Worm (Caenorhabditis elegans) whole organism, early embryonic: ENCODE data around the gene T07F12.1.

Experiments used
- B0310.2 ChIP-seq: sonication (generic microtip); optimal IDR thresholded peaks from 2 replicates; lab custom pipeline; 2016; ENCODE audit warnings: mild to moderate bottlenecking, missing genetic modification characterization, missing compliant biosample characterization
- F13C5.2 ChIP-seq: sonication (generic microtip); optimal IDR thresholded peaks from 2 replicates; lab custom pipeline; 2017; ENCODE audit warnings: mild to moderate bottlenecking, missing genetic modification characterization, inconsistent platforms, missing compliant biosample characterization
- aly-1 ChIP-seq: sonication (generic microtip); optimal IDR thresholded peaks from 2 replicates; lab custom pipeline; 2016; ENCODE audit warnings: missing genetic modification characterization, missing compliant biosample characterization
- ama-1 ChIP-seq: fragments of 150-350 bp; optimal IDR thresholded peaks from 2 replicates; lab custom pipeline; 2014
- ceh-13 ChIP-seq: fragments of 200-800 bp; sonication (Bioruptor generic); optimal IDR thresholded peaks from 2 replicates; lab custom pipeline; 2018; ENCODE audit warnings: mild to moderate bottlenecking, missing genetic modification characterization, missing compliant biosample characterization
- ceh-36 ChIP-seq: sonication (generic microtip); optimal IDR thresholded peaks from 2 replicates; lab custom pipeline; 2016; ENCODE audit warnings: missing genetic modification characterization, inconsistent platforms, missing compliant biosample characterization
- ets-7 ChIP-seq: sonication (generic microtip); optimal IDR thresholded peaks from 2 replicates; lab custom pipeline; 2016; ENCODE audit warnings: missing genotype, missing genetic modification characterization, missing compliant biosample characterization
- flt-1 ChIP-seq: fragments of 200-800 bp; sonication (Bioruptor generic); IDR thresholded peaks from 2 replicates; pipeline ENCODE4 v1.3.6; 2022; ENCODE audit warnings: missing genetic modification characterization, missing compliant biosample characterization
- hmbx-1 ChIP-seq: sonication (generic microtip); optimal IDR thresholded peaks from 2 replicates; lab custom pipeline; 2016; ENCODE audit warnings: mild to moderate bottlenecking, missing genetic modification characterization, missing compliant biosample characterization
- hmg-4 ChIP-seq: fragments of 200-800 bp; sonication (Bioruptor generic); optimal IDR thresholded peaks from 2 replicates; lab custom pipeline; 2018; ENCODE audit warnings: mild to moderate bottlenecking, missing genetic modification characterization, missing compliant biosample characterization
- hnd-1 ChIP-seq: sonication (generic microtip); optimal IDR thresholded peaks from 2 replicates; lab custom pipeline; 2016; ENCODE audit warnings: missing genetic modification characterization, missing compliant biosample characterization
- pes-1 ChIP-seq: fragments of 200-800 bp; sonication (Bioruptor generic); IDR thresholded peaks from 2 replicates; pipeline ENCODE4 v1.3.6; 2022; ENCODE audit warnings: missing genetic modification reagents, missing genetic modification characterization, missing compliant biosample characterization
- scrt-1 ChIP-seq: fragments of 200-800 bp; sonication (Bioruptor generic); IDR thresholded peaks from 2 replicates; pipeline ENCODE4 v1.3.6; 2022; ENCODE audit warnings: missing genetic modification characterization, missing compliant biosample characterization
- sea-1 ChIP-seq: fragments of 200-800 bp; sonication (Bioruptor generic); conservative IDR thresholded peaks from 2 replicates; pipeline ENCODE4 v1.3.6; 2022; ENCODE audit warnings: missing genetic modification characterization, missing compliant biosample characterization
- tbx-11 ChIP-seq: fragments of 200-800 bp; sonication (Bioruptor generic); IDR thresholded peaks from 2 replicates; pipeline ENCODE4 v1.3.6; 2022; ENCODE audit warnings: missing genetic modification characterization, missing compliant biosample characterization
- tbx-37 ChIP-seq: fragments of 200-800 bp; sonication (Bioruptor generic); conservative IDR thresholded peaks from 2 replicates; pipeline ENCODE4 v1.3.6; 2022; ENCODE audit warnings: missing genetic modification reagents, missing genetic modification characterization, missing compliant biosample characterization
- tra-4 ChIP-seq: sonication (generic microtip); optimal IDR thresholded peaks from 2 replicates; lab custom pipeline; 2017; ENCODE audit warnings: missing genetic modification characterization, missing compliant biosample characterization

T07F12.1 gene

ce11 chrX:4911287-4911876 is 17.5 kb downstream of the T07F12.1 start:
- TF ChIP-seq scrt-1 (GFP tag; lab: Robert Waterston, UW) (no peak), ceh-13 (GFP tag; lab: Kevin White, UChicago) (no peak), aly-1 (no peak), ama-1 (lab: Kevin White, UChicago) (no peak), sea-1 (GFP tag; lab: Robert Waterston, UW) (no peak), ets-7 (no peak), pes-1 (GFP tag; lab: Robert Waterston, UW) (no peak)

- no peak for TF ChIP-seq aly-1
Measured at ce11 chrX:4914464-4914863, 20.6 kb downstream of the T07F12.1 start.

ce11 chrX:4915879-4916278 is 22.0 kb downstream of the T07F12.1 start, which contains the start of gene ifa-4:
TSS of gene ifa-4 (minus strand) at chrX:4915979.
- TF ChIP-seq B0310.2 (tag; lab: Kevin White, UChicago) (no peak), ceh-13 (GFP tag; lab: Kevin White, UChicago) (no peak), aly-1 (no peak), hmg-4 (no peak)

- TF ChIP-seq tbx-11 (GFP tag; lab: Robert Waterston, UW) (no peak), flt-1 (GFP tag; lab: Robert Waterston, UW) (no peak), ets-7 (no peak), B0310.2 (tag; lab: Kevin White, UChicago) (no peak), ceh-13 (GFP tag; lab: Kevin White, UChicago) (no peak), ama-1 (lab: Kevin White, UChicago) (no peak), hmbx-1 (tag; lab: Kevin White, UChicago) (no peak), F13C5.2 (tag; lab: Kevin White, UChicago) (no peak), hnd-1 (no peak)
Measured at ce11 chrX:4920942-4921540, 27.2 kb downstream of the T07F12.1 start, which contains the start of gene K05B2.4. TSS of gene K05B2.4 (minus strand) at chrX:4920992.

- TF ChIP-seq hmg-4 (no peak), B0310.2 (tag; lab: Kevin White, UChicago) (no peak), tbx-37 (GFP tag; lab: Robert Waterston, UW) (no peak), flt-1 (GFP tag; lab: Robert Waterston, UW) (no peak), F13C5.2 (tag; lab: Kevin White, UChicago) (no peak), hmbx-1 (tag; lab: Kevin White, UChicago) (no peak), pes-1 (GFP tag; lab: Robert Waterston, UW) (no peak), tbx-11 (GFP tag; lab: Robert Waterston, UW) (no peak), ceh-36 (tag; lab: Kevin White, UChicago) (no peak), hnd-1 (no peak), aly-1 (no peak), ceh-13 (GFP tag; lab: Kevin White, UChicago) (no peak), ets-7 (no peak), ama-1 (lab: Kevin White, UChicago) (no peak), sea-1 (GFP tag; lab: Robert Waterston, UW) (no peak), tra-4 (no peak), scrt-1 (GFP tag; lab: Robert Waterston, UW) (no peak)
Measured at ce11 chrX:4928118-4928517, 34.3 kb downstream of the T07F12.1 start.

- TF ChIP-seq flt-1 (GFP tag; lab: Robert Waterston, UW), result no peak
- no peak for TF ChIP-seq ceh-36 (tag; lab: Kevin White, UChicago)
- no peak for TF ChIP-seq hmg-4
- no peak for TF ChIP-seq aly-1
- TF ChIP-seq hnd-1, result no peak
- no peak for TF ChIP-seq tra-4
- no peak for TF ChIP-seq pes-1 (GFP tag; lab: Robert Waterston, UW)
- TF ChIP-seq tbx-11 (GFP tag; lab: Robert Waterston, UW), result no peak
- TF ChIP-seq sea-1 (GFP tag; lab: Robert Waterston, UW), result no peak
- TF ChIP-seq tbx-37 (GFP tag; lab: Robert Waterston, UW), result no peak
- TF ChIP-seq scrt-1 (GFP tag; lab: Robert Waterston, UW), result no peak
- no peak for TF ChIP-seq hmbx-1 (tag; lab: Kevin White, UChicago)
- no peak for TF ChIP-seq B0310.2 (tag; lab: Kevin White, UChicago)
- no peak for TF ChIP-seq ama-1 (lab: Kevin White, UChicago)
- no peak for TF ChIP-seq F13C5.2 (tag; lab: Kevin White, UChicago)
- no peak for TF ChIP-seq ets-7
- no peak for TF ChIP-seq ceh-13 (GFP tag; lab: Kevin White, UChicago)
Measured at ce11 chrX:4929657-4930056, 35.8 kb downstream of the T07F12.1 start, which contains the start of gene mct-4. TSS of gene mct-4 (minus strand) at chrX:4929757.

- TF ChIP-seq hmbx-1 (tag; lab: Kevin White, UChicago) (no peak), flt-1 (GFP tag; lab: Robert Waterston, UW) (no peak), F13C5.2 (tag; lab: Kevin White, UChicago) (no peak), ets-7 (no peak), ama-1 (lab: Kevin White, UChicago) (no peak), pes-1 (GFP tag; lab: Robert Waterston, UW) (no peak), hnd-1 (no peak), tra-4 (no peak), aly-1 (no peak), B0310.2 (tag; lab: Kevin White, UChicago) (no peak), tbx-11 (GFP tag; lab: Robert Waterston, UW) (no peak), ceh-13 (GFP tag; lab: Kevin White, UChicago) (no peak), scrt-1 (GFP tag; lab: Robert Waterston, UW) (no peak), sea-1 (GFP tag; lab: Robert Waterston, UW) (no peak), tbx-37 (GFP tag; lab: Robert Waterston, UW) (no peak), ceh-36 (tag; lab: Kevin White, UChicago) (no peak), hmg-4 (no peak)
Measured at ce11 chrX:4932023-4932422, 38.2 kb downstream of the T07F12.1 start.
